Fruit fly (Drosophila melanogaster) whole organism, adult: Measurements from ENCODE around the gene CG15635.

Experiments
- CG11617 ChIP-seq: fragments of 200-800 bp; sonication (Bioruptor generic); optimal IDR thresholded peaks from 2 replicates; lab custom pipeline; 2017; ENCODE audit warnings: mild to moderate bottlenecking, missing biosample characterization, missing genetic modification reagents, missing genetic modification characterization
- CG14711 ChIP-seq: fragments of 200-800 bp; sonication (Bioruptor generic); optimal IDR thresholded peaks from 2 replicates; lab custom pipeline; 2018; ENCODE audit warnings: missing biosample characterization, mild to moderate bottlenecking, missing genetic modification characterization, moderate library complexity
- CG1620 ChIP-seq: fragments of 200-800 bp; sonication (Bioruptor generic); optimal IDR thresholded peaks from 2 replicates; lab custom pipeline; 2016; ENCODE audit warnings: missing biosample characterization, missing genetic modification characterization
- CG33017 ChIP-seq: fragments of 200-800 bp; sonication (Bioruptor generic); optimal IDR thresholded peaks from 2 replicates; lab custom pipeline; 2018; ENCODE audit warnings: missing biosample characterization, mild to moderate bottlenecking, missing genetic modification characterization, moderate library complexity
- CG5204 ChIP-seq: fragments of 200-800 bp; sonication (Bioruptor generic); optimal IDR thresholded peaks from 2 replicates; lab custom pipeline; 2016; ENCODE audit warnings: missing biosample characterization, missing genetic modification characterization
- CG7045 ChIP-seq: fragments of 200-800 bp; sonication (Bioruptor generic); optimal IDR thresholded peaks from 2 replicates; lab custom pipeline; 2017; ENCODE audit warnings: missing biosample characterization, mild to moderate bottlenecking, missing genetic modification characterization
- CG7101 ChIP-seq: fragments of 200-800 bp; sonication (Bioruptor generic); optimal IDR thresholded peaks from 2 replicates; lab custom pipeline; 2018; ENCODE audit warnings: missing biosample characterization, mild to moderate bottlenecking, missing genetic modification characterization, moderate library complexity
- Clk ChIP-seq: fragments of 200-800 bp; sonication (Bioruptor generic); optimal IDR thresholded peaks from 2 replicates; lab custom pipeline; 2017; ENCODE audit warnings: missing biosample characterization, missing genetic modification characterization
- Crg-1 ChIP-seq: fragments of 200-800 bp; sonication (Bioruptor generic); optimal IDR thresholded peaks from 2 replicates; lab custom pipeline; 2016; ENCODE audit warnings: missing biosample characterization, missing genetic modification characterization
- Hr96 ChIP-seq: fragments of 200-800 bp; sonication (Bioruptor generic); optimal IDR thresholded peaks from 2 replicates; lab custom pipeline; 2016; ENCODE audit warnings: missing biosample characterization, missing genetic modification characterization
- Mnt ChIP-seq: fragments of 200-800 bp; sonication (Bioruptor generic); optimal IDR thresholded peaks from 2 replicates; lab custom pipeline; 2016; ENCODE audit warnings: missing biosample characterization, mild to moderate bottlenecking, missing genetic modification characterization
- bab1 ChIP-seq: fragments of 200-800 bp; sonication (Bioruptor generic); optimal IDR thresholded peaks from 3 replicates; lab custom pipeline; 2019; ENCODE audit warnings: missing biosample characterization, mild to moderate bottlenecking, missing genetic modification characterization, moderate library complexity
- cic ChIP-seq: fragments of 200-800 bp; sonication (Bioruptor generic); optimal IDR thresholded peaks from 2 replicates; lab custom pipeline; 2017; ENCODE audit warnings: missing biosample characterization, mild to moderate bottlenecking, missing genetic modification characterization, moderate library complexity
- cnc ChIP-seq, 2 experiments: fragments of >200 bp; optimal IDR thresholded peaks; 2 replicates each; lab custom pipeline; 2017
- kay ChIP-seq: fragments of 200-800 bp; sonication (Bioruptor generic); peaks from one replicate; lab custom pipeline; 2016; ENCODE audit warnings: missing biosample characterization, missing genetic modification characterization, borderline replicate concordance
- ovo ChIP-seq: fragments of 200-800 bp; sonication (Bioruptor generic); optimal IDR thresholded peaks from 2 replicates; lab custom pipeline; 2016; ENCODE audit warnings: missing biosample characterization, missing genetic modification characterization
- pad ChIP-seq: fragments of 200-800 bp; sonication (Bioruptor generic); optimal IDR thresholded peaks from 3 replicates; lab custom pipeline; 2017; ENCODE audit warnings: missing biosample characterization, missing genetic modification characterization, mild to moderate bottlenecking, moderate library complexity, missing genetic modification reagents
- tj ChIP-seq: fragments of 200-800 bp; sonication (Bioruptor generic); optimal IDR thresholded peaks from 3 replicates; lab custom pipeline; 2017; ENCODE audit warnings: missing biosample characterization, mild to moderate bottlenecking, missing genetic modification characterization, moderate library complexity
- toe ChIP-seq: fragments of 200-800 bp; sonication (Bioruptor generic); optimal IDR thresholded peaks from 2 replicates; lab custom pipeline; 2016; ENCODE audit warnings: missing biosample characterization, missing genetic modification characterization

Gene CG15635

dm6 chr2L:4621926-4622325 is 20.8 kb upstream of the CG15635 start:
- TF ChIP-seq bab1 (GFP tag; lab: Kevin White, UChicago) (no peak), Mnt (no peak), CG33017 (tag; lab: Kevin White, UChicago) (no peak), cic (GFP tag; lab: Kevin White, UChicago) (no peak), CG5204 (GFP tag; lab: Kevin White, UChicago) (no peak), CG1620 (GFP tag; lab: Kevin White, UChicago) (no peak), tj (GFP tag; lab: Kevin White, UChicago) (no peak)

- TF ChIP-seq CG7045 (GFP tag; lab: Kevin White, UChicago) (no peak), Mnt (no peak), bab1 (GFP tag; lab: Kevin White, UChicago) (no peak), cic (GFP tag; lab: Kevin White, UChicago) (no peak), ovo (GFP tag; lab: Kevin White, UChicago) (no peak), CG1620 (GFP tag; lab: Kevin White, UChicago) (no peak), CG14711 (tag; lab: Kevin White, UChicago) (no peak), CG7101 (tag; lab: Kevin White, UChicago) (no peak), kay (GFP tag; lab: Kevin White, UChicago) (no peak)
Observed at dm6 chr2L:4626994-4627393, 15.8 kb upstream of the CG15635 start.

DNA sequence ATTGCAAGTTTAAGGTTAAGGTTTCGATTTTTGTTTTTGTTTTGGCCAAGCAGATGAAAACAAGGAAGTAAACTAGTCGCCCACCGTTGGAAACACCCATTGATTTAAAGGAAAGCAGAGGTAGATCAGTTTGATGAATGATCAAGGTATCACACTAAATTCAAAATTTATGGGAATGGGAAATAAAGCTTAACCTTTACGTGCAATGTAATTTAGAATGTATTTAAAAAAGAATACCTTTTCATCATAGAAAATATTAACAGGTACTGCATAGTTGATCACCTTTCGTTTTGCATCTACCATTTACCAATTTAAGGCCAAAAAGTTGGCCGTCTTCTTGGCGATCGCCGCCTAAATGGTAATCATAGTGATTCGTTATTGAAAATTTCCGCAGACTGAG is 9.8 kb upstream of the CG15635 start:
- TF ChIP-seq CG11617 (no peak), cic (GFP tag; lab: Kevin White, UChicago) (no peak), CG7045 (GFP tag; lab: Kevin White, UChicago) (no peak), CG5204 (GFP tag; lab: Kevin White, UChicago) (no peak)

dm6 chr2L:4635376-4635775 is 7.4 kb upstream of the CG15635 start:
- TF ChIP-seq CG11617 (no peak), CG5204 (GFP tag; lab: Kevin White, UChicago) (no peak), cnc (optimal IDR thresholded peaks at IDR 0.05; lab: Kevin White, UChicago) (no peak), CG14711 (tag; lab: Kevin White, UChicago) (no peak)

dm6 chr2L:4640996-4641395 is 1.8 kb upstream of the CG15635 start, which contains the start of gene BG642163:
Gene BG642163, plus strand, starts transcription at chr2L:4641296.
- TF ChIP-seq Crg-1: no peak
- TF ChIP-seq kay (GFP tag; lab: Kevin White, UChicago): no peak
- TF ChIP-seq Hr96 (GFP tag; lab: Kevin White, UChicago): no peak
- no peak for TF ChIP-seq toe (GFP tag; lab: Kevin White, UChicago)
- TF ChIP-seq CG7045 (GFP tag; lab: Kevin White, UChicago): no peak
- no peak for TF ChIP-seq ovo (GFP tag; lab: Kevin White, UChicago)
- TF ChIP-seq pad (GFP tag; lab: Kevin White, UChicago): no peak
- no peak for TF ChIP-seq CG14711 (tag; lab: Kevin White, UChicago)

DNA sequence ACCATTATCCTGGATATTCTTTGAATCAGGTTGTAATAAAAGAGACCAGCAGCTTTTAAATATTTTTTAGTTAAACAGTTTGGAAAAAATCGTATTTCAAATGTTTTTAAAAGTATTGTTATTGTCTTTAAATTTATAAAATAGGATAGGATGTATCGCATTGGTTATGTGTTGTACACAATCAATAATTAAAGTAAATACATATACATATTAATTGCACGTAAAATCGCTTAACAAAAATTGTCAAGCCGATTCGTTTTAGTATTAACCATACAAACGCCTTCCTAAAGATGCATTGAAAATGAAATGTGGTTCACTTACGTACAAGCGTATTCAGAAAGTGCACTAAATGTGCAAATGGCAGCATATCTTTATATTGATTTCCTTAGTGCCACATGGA is 4.0 kb downstream of the CG15635 start, which contains the start of gene CG43798:
CG43798 (plus strand) TSS at position 301 of the 400 bp plus-strand sequence.
- TF ChIP-seq CG33017 (tag; lab: Kevin White, UChicago) (no peak), CG1620 (GFP tag; lab: Kevin White, UChicago) (no peak), CG14711 (tag; lab: Kevin White, UChicago) (no peak), ovo (GFP tag; lab: Kevin White, UChicago) (no peak), cnc (optimal IDR thresholded peaks at IDR 0.05; lab: Kevin White, UChicago) (no peak), Clk (GFP tag; lab: Kevin White, UChicago) (no peak), pad (GFP tag; lab: Kevin White, UChicago) (no peak), CG11617 (no peak), CG5204 (GFP tag; lab: Kevin White, UChicago) (no peak), kay (GFP tag; lab: Kevin White, UChicago) (no peak), Hr96 (GFP tag; lab: Kevin White, UChicago) (no peak), Mnt (no peak), Crg-1 (no peak)

dm6 chr2L:4648804-4649203 is 6.0 kb downstream of the CG15635 start:
- TF ChIP-seq Clk (GFP tag; lab: Kevin White, UChicago) (no peak), CG7101 (tag; lab: Kevin White, UChicago) (no peak), Crg-1 (no peak)

dm6 chr2L:4650752-4651453 is 8.1 kb downstream of the CG15635 start, which contains the start of gene CG3355:
Gene CG3355, plus strand, starts transcription at chr2L:4651403.
- TF ChIP-seq CG11617 (no peak), Mnt (no peak), pad (GFP tag; lab: Kevin White, UChicago) (no peak), ovo (GFP tag; lab: Kevin White, UChicago) (no peak)
